Worm (Caenorhabditis elegans) whole organism, early embryonic: ENCODE measurements around the gene dop-2.

ENCODE experiments used
- B0310.2 ChIP-seq: sonication (generic microtip); optimal IDR thresholded peaks from 2 replicates; lab custom pipeline; 2016; ENCODE audit warnings: mild to moderate bottlenecking, missing genetic modification characterization, missing compliant biosample characterization
- F13C5.2 ChIP-seq: sonication (generic microtip); optimal IDR thresholded peaks from 2 replicates; lab custom pipeline; 2017; ENCODE audit warnings: mild to moderate bottlenecking, missing genetic modification characterization, inconsistent platforms, missing compliant biosample characterization
- aly-1 ChIP-seq: sonication (generic microtip); optimal IDR thresholded peaks from 2 replicates; lab custom pipeline; 2016; ENCODE audit warnings: missing genetic modification characterization, missing compliant biosample characterization
- ama-1 ChIP-seq: fragments of 150-350 bp; optimal IDR thresholded peaks from 2 replicates; lab custom pipeline; 2014
- ceh-13 ChIP-seq: fragments of 200-800 bp; sonication (Bioruptor generic); optimal IDR thresholded peaks from 2 replicates; lab custom pipeline; 2018; ENCODE audit warnings: mild to moderate bottlenecking, missing genetic modification characterization, missing compliant biosample characterization
- ceh-36 ChIP-seq: sonication (generic microtip); optimal IDR thresholded peaks from 2 replicates; lab custom pipeline; 2016; ENCODE audit warnings: missing genetic modification characterization, inconsistent platforms, missing compliant biosample characterization
- ets-7 ChIP-seq: sonication (generic microtip); optimal IDR thresholded peaks from 2 replicates; lab custom pipeline; 2016; ENCODE audit warnings: missing genotype, missing genetic modification characterization, missing compliant biosample characterization
- flt-1 ChIP-seq: fragments of 200-800 bp; sonication (Bioruptor generic); IDR thresholded peaks from 2 replicates; pipeline ENCODE4 v1.3.6; 2022; ENCODE audit warnings: missing genetic modification characterization, missing compliant biosample characterization
- hmbx-1 ChIP-seq: sonication (generic microtip); optimal IDR thresholded peaks from 2 replicates; lab custom pipeline; 2016; ENCODE audit warnings: mild to moderate bottlenecking, missing genetic modification characterization, missing compliant biosample characterization
- hmg-4 ChIP-seq: fragments of 200-800 bp; sonication (Bioruptor generic); optimal IDR thresholded peaks from 2 replicates; lab custom pipeline; 2018; ENCODE audit warnings: mild to moderate bottlenecking, missing genetic modification characterization, missing compliant biosample characterization
- hnd-1 ChIP-seq: sonication (generic microtip); optimal IDR thresholded peaks from 2 replicates; lab custom pipeline; 2016; ENCODE audit warnings: missing genetic modification characterization, missing compliant biosample characterization
- pes-1 ChIP-seq: fragments of 200-800 bp; sonication (Bioruptor generic); IDR thresholded peaks from 2 replicates; pipeline ENCODE4 v1.3.6; 2022; ENCODE audit warnings: missing genetic modification reagents, missing genetic modification characterization, missing compliant biosample characterization
- scrt-1 ChIP-seq: fragments of 200-800 bp; sonication (Bioruptor generic); IDR thresholded peaks from 2 replicates; pipeline ENCODE4 v1.3.6; 2022; ENCODE audit warnings: missing genetic modification characterization, missing compliant biosample characterization
- sea-1 ChIP-seq: fragments of 200-800 bp; sonication (Bioruptor generic); conservative IDR thresholded peaks from 2 replicates; pipeline ENCODE4 v1.3.6; 2022; ENCODE audit warnings: missing genetic modification characterization, missing compliant biosample characterization
- tbx-11 ChIP-seq: fragments of 200-800 bp; sonication (Bioruptor generic); IDR thresholded peaks from 2 replicates; pipeline ENCODE4 v1.3.6; 2022; ENCODE audit warnings: missing genetic modification characterization, missing compliant biosample characterization
- tbx-37 ChIP-seq: fragments of 200-800 bp; sonication (Bioruptor generic); conservative IDR thresholded peaks from 2 replicates; pipeline ENCODE4 v1.3.6; 2022; ENCODE audit warnings: missing genetic modification reagents, missing genetic modification characterization, missing compliant biosample characterization
- tra-4 ChIP-seq: sonication (generic microtip); optimal IDR thresholded peaks from 2 replicates; lab custom pipeline; 2017; ENCODE audit warnings: missing genetic modification characterization, missing compliant biosample characterization

Gene dop-2

ce11 chrV:9608256-9608655 is at the start of gene dop-2:
Gene dop-2, plus strand, starts transcription at chrV:9608556.
- TF ChIP-seq tbx-37 (no peak), scrt-1 (GFP tag; lab: Robert Waterston, UW) (no peak), flt-1 (GFP tag; lab: Robert Waterston, UW) (no peak), sea-1 (no peak), ceh-36 (tag; lab: Kevin White, UChicago) (no peak), ets-7 (tag; lab: Kevin White, UChicago) (no peak), aly-1 (tag; lab: Kevin White, UChicago) (no peak), F13C5.2 (tag; lab: Kevin White, UChicago) (no peak), tra-4 (tag; lab: Kevin White, UChicago) (no peak), hmg-4 (no peak)

ce11 chrV:9561624-9562179 is 46.7 kb upstream of the dop-2 start, which contains the start of gene rgef-1:
Gene rgef-1, minus strand, starts transcription at chrV:9561674.
- TF ChIP-seq hmg-4, result no peak
- no peak for TF ChIP-seq scrt-1 (GFP tag; lab: Robert Waterston, UW)
- no peak for TF ChIP-seq ama-1
- no peak for TF ChIP-seq hmbx-1 (tag; lab: Kevin White, UChicago)
- no peak for TF ChIP-seq sea-1
- TF ChIP-seq ets-7 (tag; lab: Kevin White, UChicago), result no peak
- no peak for TF ChIP-seq pes-1 (GFP tag; lab: Robert Waterston, UW)
- no peak for TF ChIP-seq aly-1 (tag; lab: Kevin White, UChicago)

- no peak for TF ChIP-seq ets-7 (tag; lab: Kevin White, UChicago)
Measured at ce11 chrV:9563585-9563984, 44.8 kb upstream of the dop-2 start.

ce11 chrV:9568707-9569106 is 39.6 kb upstream of the dop-2 start, which contains the start of gene F25B3.4:
Gene F25B3.4, minus strand, starts transcription at chrV:9568807.
- TF ChIP-seq ceh-36 (tag; lab: Kevin White, UChicago), result no peak
- TF ChIP-seq tra-4 (tag; lab: Kevin White, UChicago), result no peak
- TF ChIP-seq tbx-37, result no peak
- no peak for TF ChIP-seq hmg-4
- TF ChIP-seq hmbx-1 (tag; lab: Kevin White, UChicago), result no peak

- TF ChIP-seq hnd-1 (tag; lab: Kevin White, UChicago), result no peak
- TF ChIP-seq hmg-4, result no peak
- no peak for TF ChIP-seq sea-1
- no peak for TF ChIP-seq F13C5.2 (tag; lab: Kevin White, UChicago)
- TF ChIP-seq tra-4 (tag; lab: Kevin White, UChicago), result no peak
- no peak for TF ChIP-seq ama-1
- no peak for TF ChIP-seq hmbx-1 (tag; lab: Kevin White, UChicago)
- TF ChIP-seq tbx-11, result no peak
- no peak for TF ChIP-seq B0310.2
- no peak for TF ChIP-seq aly-1 (tag; lab: Kevin White, UChicago)
- TF ChIP-seq flt-1 (GFP tag; lab: Robert Waterston, UW), result no peak
- no peak for TF ChIP-seq pes-1 (GFP tag; lab: Robert Waterston, UW)
- no peak for TF ChIP-seq scrt-1 (GFP tag; lab: Robert Waterston, UW)
- TF ChIP-seq ceh-13 (GFP tag; lab: Kevin White, UChicago), result no peak
- no peak for TF ChIP-seq tbx-37
- no peak for TF ChIP-seq ceh-36 (tag; lab: Kevin White, UChicago)
- no peak for TF ChIP-seq ets-7 (tag; lab: Kevin White, UChicago)
Measured at ce11 chrV:9570197-9570596, 38.2 kb upstream of the dop-2 start, which contains the start of gene F25B3.5. Gene F25B3.5, minus strand, starts transcription at chrV:9570297.

- TF ChIP-seq ceh-13 (GFP tag; lab: Kevin White, UChicago), result no peak
- no peak for TF ChIP-seq tra-4 (tag; lab: Kevin White, UChicago)
- TF ChIP-seq tbx-37, result no peak
- no peak for TF ChIP-seq flt-1 (GFP tag; lab: Robert Waterston, UW)
- TF ChIP-seq aly-1 (tag; lab: Kevin White, UChicago), result no peak
- TF ChIP-seq pes-1 (GFP tag; lab: Robert Waterston, UW), result no peak
- TF ChIP-seq B0310.2, result no peak
Measured at ce11 chrV:9571056-9571455, 37.3 kb upstream of the dop-2 start.

- no peak for TF ChIP-seq F13C5.2 (tag; lab: Kevin White, UChicago)
- TF ChIP-seq ama-1, result no peak
- TF ChIP-seq pes-1 (GFP tag; lab: Robert Waterston, UW), result no peak
- TF ChIP-seq hnd-1 (tag; lab: Kevin White, UChicago), result no peak
- TF ChIP-seq aly-1 (tag; lab: Kevin White, UChicago), result no peak
- no peak for TF ChIP-seq ceh-13 (GFP tag; lab: Kevin White, UChicago)
- TF ChIP-seq scrt-1 (GFP tag; lab: Robert Waterston, UW), result no peak
- TF ChIP-seq tbx-11, result no peak
- TF ChIP-seq flt-1 (GFP tag; lab: Robert Waterston, UW), result no peak
- TF ChIP-seq tbx-37, result no peak
- TF ChIP-seq tra-4 (tag; lab: Kevin White, UChicago), result no peak
- no peak for TF ChIP-seq hmg-4
- TF ChIP-seq B0310.2, result no peak
- TF ChIP-seq hmbx-1 (tag; lab: Kevin White, UChicago), result no peak
- TF ChIP-seq sea-1, result no peak
- TF ChIP-seq ceh-36 (tag; lab: Kevin White, UChicago), result no peak
- no peak for TF ChIP-seq ets-7 (tag; lab: Kevin White, UChicago)
Measured at ce11 chrV:9571673-9572072, 36.7 kb upstream of the dop-2 start.

ce11 chrV:9576991-9577390 is 31.4 kb upstream of the dop-2 start, which contains the start of gene F25B3.2:
Gene F25B3.2, plus strand, starts transcription at chrV:9577291.
- no peak for TF ChIP-seq ceh-13 (GFP tag; lab: Kevin White, UChicago)
- no peak for TF ChIP-seq pes-1 (GFP tag; lab: Robert Waterston, UW)
